Fruit fly (Drosophila melanogaster): Measurements from ENCODE around the gene CG43844.

The CG43844 gene

DNA sequence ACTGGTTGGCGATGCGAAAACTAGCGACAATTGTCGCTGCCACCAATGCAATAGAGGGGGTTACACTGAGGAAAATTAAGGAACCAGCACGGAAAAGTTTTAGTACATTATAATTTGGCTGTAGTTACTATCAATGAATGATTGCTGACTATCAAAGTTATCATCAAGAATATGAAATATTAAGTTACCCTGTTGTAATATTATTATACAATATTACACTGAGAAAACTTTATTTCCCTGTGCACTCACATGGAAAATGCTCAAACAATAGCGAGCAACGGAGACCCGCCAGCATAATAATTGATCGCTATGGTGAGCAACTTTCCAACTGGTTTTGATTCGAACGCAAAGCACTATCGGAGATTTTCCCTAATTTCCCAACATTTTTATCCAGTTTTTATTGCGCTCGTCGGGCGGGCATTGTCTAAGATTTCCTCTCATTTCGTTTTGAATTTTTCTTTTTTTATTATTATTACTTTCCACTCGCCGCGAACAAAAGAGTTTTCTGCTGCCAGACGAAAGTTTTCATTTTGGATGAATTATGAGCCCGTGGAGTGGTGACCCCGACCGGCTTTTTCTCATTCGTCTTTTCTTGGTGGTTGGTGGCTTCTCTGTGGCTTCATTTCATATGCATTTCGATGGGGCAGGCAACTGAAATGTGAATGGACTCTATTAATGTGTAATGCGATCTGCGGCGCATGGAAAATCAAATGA lies 27.0 kb upstream of the CG43844 start (continued):
- TF ChIP-seq CG3847 (GFP tag; IDR thresholded peaks at IDR 0.05) (peak; percentile 39; the same call in 1 of the 2 replicates), Myb (GFP tag; optimal IDR thresholded peaks at IDR 0.05) (no peak), zfh2 (GFP tag; optimal IDR thresholded peaks at IDR 0.05) (no peak), Hmx (GFP tag; optimal IDR thresholded peaks at IDR 0.05) (no peak), Hr39 (optimal IDR thresholded peaks at IDR 0.05) (no peak), fd64A (GFP tag; optimal IDR thresholded peaks at IDR 0.05) (peak; percentile 72), schlank (tag; optimal IDR thresholded peaks at IDR 0.05) (no peak), Med (GFP tag) (peak; percentile 58), CG3838 (GFP tag; optimal IDR thresholded peaks at IDR 0.05) (no peak), B-H1 (GFP tag; IDR thresholded peaks at IDR 0.05) (no peak), run (tag; optimal IDR thresholded peaks at IDR 0.05) (peak; percentile 83), CG13894 (tag; optimal IDR thresholded peaks at IDR 0.05) (no peak), CG17361 (GFP tag; IDR thresholded peaks at IDR 0.05) (peak; percentile 90), scrt (GFP tag; optimal IDR thresholded peaks at IDR 0.05) (peak; percentile 25), CG17829 (tag; optimal IDR thresholded peaks at IDR 0.05) (peak; percentile 93), da (GFP tag; optimal IDR thresholded peaks at IDR 0.05) (no peak), CG32772 (GFP tag; IDR thresholded peaks at IDR 0.05) (peak; percentile 73), Ssrp (tag; optimal IDR thresholded peaks at IDR 0.05) (peak; percentile 89), MESR4 (GFP tag; optimal IDR thresholded peaks at IDR 0.05) (no peak), Xrp1 (GFP tag; IDR thresholded peaks at IDR 0.05) (peak; percentile 91), Rx (GFP tag; IDR thresholded peaks at IDR 0.05) (peak; percentile 65), CG17186 (GFP tag; optimal IDR thresholded peaks at IDR 0.05) (peak; percentile 21), crp (GFP tag; optimal IDR thresholded peaks at IDR 0.05) (peak in 1 of 2 experiments; percentile 19), Awh (GFP tag; IDR thresholded peaks at IDR 0.05) (peak; percentile 86), H2.0 (GFP tag; IDR thresholded peaks at IDR 0.05) (peak; percentile 71), CG1529 (GFP tag; optimal IDR thresholded peaks at IDR 0.05) (peak; percentile 86), vnd (GFP tag; IDR thresholded peaks at IDR 0.05; ENCODE audit: partially characterized antibody) (no peak), Spps (tag; optimal IDR thresholded peaks at IDR 0.05) (peak; percentile 56), Taf1 (GFP tag; IDR thresholded peaks at IDR 0.05) (no peak), Hmr (GFP tag; optimal IDR thresholded peaks at IDR 0.05) (peak; percentile 54), CG6272 (GFP tag; IDR thresholded peaks at IDR 0.05) (peak; percentile 17; the same call in 1 of the 2 replicates), sisA (GFP tag; IDR thresholded peaks at IDR 0.05) (peak; percentile 74), CG2889 (GFP tag; IDR thresholded peaks at IDR 0.05) (no peak), CG30020 (tag; optimal IDR thresholded peaks at IDR 0.05) (peak; percentile 69), ftz-f1 (GFP tag; optimal IDR thresholded peaks at IDR 0.05) (no peak), Mes4 (GFP tag; optimal IDR thresholded peaks at IDR 0.05) (no peak), fd96Cb (tag; optimal IDR thresholded peaks at IDR 0.05) (peak; percentile 75), TFAM (GFP tag; optimal IDR thresholded peaks at IDR 0.05) (peak; percentile 11), crol (GFP tag; IDR thresholded peaks at IDR 0.05) (no peak), ac (GFP tag; optimal IDR thresholded peaks at IDR 0.05) (peak; percentile 48), psq (GFP tag; optimal IDR thresholded peaks at IDR 0.05) (no peak), nmo (GFP tag; optimal IDR thresholded peaks at IDR 0.05) (peak; percentile 82), tup (GFP tag; optimal IDR thresholded peaks at IDR 0.05) (peak; percentile 47), CG9876 (GFP tag; optimal IDR thresholded peaks at IDR 0.05) (no peak), hb (GFP tag; IDR thresholded peaks at IDR 0.05; ENCODE audit: partially characterized antibody) (no peak), knrl (GFP tag; IDR thresholded peaks at IDR 0.05; ENCODE audit: partially characterized antibody) (no peak), CG4282 (GFP tag; optimal IDR thresholded peaks at IDR 0.05) (no peak), CG8765 (GFP tag; IDR thresholded peaks at IDR 0.05) (no peak), CkIIα-i1 (GFP tag; IDR thresholded peaks at IDR 0.05) (no peak), CG12219 (GFP tag; optimal IDR thresholded peaks at IDR 0.05) (peak; percentile 85)

All from whole organism, embryonic.